Worm (Caenorhabditis elegans) whole organism, young adult: ENCODE results near the gene fat-1.

Experiments used
- B0019.2 ChIP-seq: fragments of 200-800 bp; sonication (Bioruptor generic); conservative IDR thresholded peaks from 2 replicates; pipeline ENCODE4 v1.3.6; 2022; ENCODE audit warnings: missing genetic modification reagents, missing genetic modification characterization, missing compliant biosample characterization
- F33H1.4 ChIP-seq: fragments of 200-800 bp; sonication (Bioruptor generic); IDR thresholded peaks from 2 replicates; pipeline ENCODE4 v1.3.6; 2022; ENCODE audit warnings: missing genetic modification reagents, missing genetic modification characterization, missing compliant biosample characterization
- K12H6.12 ChIP-seq: fragments of 200-800 bp; sonication (Bioruptor generic); optimal IDR thresholded peaks from 2 replicates; lab custom pipeline; 2018; ENCODE audit warnings: mild to moderate bottlenecking, missing genetic modification characterization, missing compliant biosample characterization
- T26A5.8 ChIP-seq: sonication (generic microtip); optimal IDR thresholded peaks from 2 replicates; lab custom pipeline; 2016; ENCODE audit warnings: missing genetic modification characterization, missing compliant biosample characterization
- Y79H2A.3 ChIP-seq: fragments of 200-800 bp; sonication (Bioruptor generic); conservative IDR thresholded peaks from 2 replicates; pipeline ENCODE4 v1.3.6; 2022; ENCODE audit warnings: missing genetic modification reagents, missing genetic modification characterization, missing compliant biosample characterization
- ZK185.1 ChIP-seq: sonication (generic microtip); optimal IDR thresholded peaks from 2 replicates; lab custom pipeline; 2016; ENCODE audit warnings: mild to moderate bottlenecking, missing genetic modification characterization, missing compliant biosample characterization; ENCODE audit not compliant: poor library complexity, severe bottlenecking
- aptf-2 ChIP-seq: fragments of 200-800 bp; sonication (Bioruptor generic); conservative IDR thresholded peaks from 2 replicates; pipeline ENCODE4 v1.3.6; 2022; ENCODE audit warnings: missing genetic modification reagents, missing genetic modification characterization, missing compliant biosample characterization
- aptf-3 ChIP-seq: fragments of 200-800 bp; sonication (Bioruptor generic); IDR thresholded peaks from 2 replicates; pipeline ENCODE4 v1.3.6; 2022; ENCODE audit warnings: missing genetic modification characterization, missing compliant biosample characterization
- atf-7 ChIP-seq: sonication (generic microtip); optimal IDR thresholded peaks from 2 replicates; lab custom pipeline; 2017; ENCODE audit warnings: mild to moderate bottlenecking, missing genetic modification characterization, missing compliant biosample characterization
- athp-1 ChIP-seq: sonication (generic microtip); optimal IDR thresholded peaks from 2 replicates; lab custom pipeline; 2017; ENCODE audit warnings: mild to moderate bottlenecking, missing genetic modification characterization, missing compliant biosample characterization
- attf-3 ChIP-seq: fragments of 200-800 bp; sonication (Bioruptor generic); conservative IDR thresholded peaks from 2 replicates; pipeline ENCODE4 v1.3.6; 2022; ENCODE audit warnings: missing genetic modification reagents, missing genetic modification characterization, missing compliant biosample characterization
- attf-6 ChIP-seq: fragments of 200-800 bp; sonication (Bioruptor generic); IDR thresholded peaks from 2 replicates; pipeline ENCODE4 v1.3.6; 2022; ENCODE audit warnings: missing genetic modification reagents, missing genetic modification characterization, missing compliant biosample characterization
- ceh-40 ChIP-seq: fragments of 200-800 bp; sonication (Bioruptor generic); IDR thresholded peaks from 2 replicates; pipeline ENCODE4 v1.3.6; 2022; ENCODE audit warnings: missing genetic modification characterization, missing compliant biosample characterization
- ceh-58 ChIP-seq: fragments of 200-800 bp; sonication (Bioruptor generic); IDR thresholded peaks from 2 replicates; pipeline ENCODE4 v1.3.6; 2022; ENCODE audit warnings: missing genetic modification characterization, missing compliant biosample characterization
- ceh-79 ChIP-seq: sonication (generic microtip); optimal IDR thresholded peaks from 2 replicates; lab custom pipeline; 2017; ENCODE audit warnings: mild to moderate bottlenecking, missing genetic modification characterization, missing compliant biosample characterization
- chd-7 ChIP-seq: sonication (generic microtip); optimal IDR thresholded peaks from 2 replicates; lab custom pipeline; 2016; ENCODE audit warnings: mild to moderate bottlenecking, missing genetic modification characterization, moderate library complexity, missing compliant biosample characterization
- die-1 ChIP-seq: sonication (generic microtip); optimal IDR thresholded peaks from 2 replicates; lab custom pipeline; 2016; ENCODE audit warnings: missing genotype, mild to moderate bottlenecking, missing genetic modification characterization, missing compliant biosample characterization
- dpff-1 ChIP-seq: sonication (generic microtip); optimal IDR thresholded peaks from 2 replicates; lab custom pipeline; 2017; ENCODE audit warnings: mild to moderate bottlenecking, missing genetic modification characterization, missing compliant biosample characterization
- dpl-1 ChIP-seq: fragments of 150-350 bp; optimal IDR thresholded peaks from 2 replicates; lab custom pipeline; 2014; ENCODE audit warnings: missing biosample characterization, missing genetic modification reagents, missing genetic modification characterization
- egl-44 ChIP-seq: fragments of 200-800 bp; sonication (Bioruptor generic); IDR thresholded peaks from 2 replicates; pipeline ENCODE4 v1.3.6; 2022; ENCODE audit warnings: missing genetic modification reagents, missing genetic modification characterization, missing compliant biosample characterization
- egrh-3 ChIP-seq: fragments of 200-800 bp; sonication (Bioruptor generic); IDR thresholded peaks from 2 replicates; pipeline ENCODE4 v1.3.6; 2022; ENCODE audit warnings: missing genetic modification reagents, missing genetic modification characterization, missing compliant biosample characterization
- ekl-4 ChIP-seq: fragments of 200-800 bp; sonication (Bioruptor generic); IDR thresholded peaks from 2 replicates; pipeline ENCODE4 v1.3.6; 2022; ENCODE audit warnings: missing genetic modification reagents, missing genetic modification characterization, missing compliant biosample characterization
- ets-4 ChIP-seq: fragments of 200-800 bp; sonication (Bioruptor generic); optimal IDR thresholded peaks from 2 replicates; lab custom pipeline; 2018; ENCODE audit warnings: mild to moderate bottlenecking, missing genetic modification characterization, missing compliant biosample characterization
- gei-17 ChIP-seq: fragments of 200-800 bp; sonication (Bioruptor generic); optimal IDR thresholded peaks from 2 replicates; lab custom pipeline; 2018; ENCODE audit warnings: mild to moderate bottlenecking, missing genetic modification characterization, missing compliant biosample characterization
- hsf-1 ChIP-seq: fragments of 200-800 bp; sonication (Bioruptor generic); IDR thresholded peaks from 2 replicates; pipeline ENCODE4 v1.3.6; 2022; ENCODE audit warnings: missing genetic modification reagents, missing genetic modification characterization, missing compliant biosample characterization
- lin-40 ChIP-seq: sonication (generic microtip); optimal IDR thresholded peaks from 2 replicates; lab custom pipeline; 2016; ENCODE audit warnings: missing genetic modification characterization, mild to moderate bottlenecking, missing compliant biosample characterization, missing genotype, missing genetic modification reagents
- lsl-1 ChIP-seq: fragments of 200-800 bp; sonication (Bioruptor generic); optimal IDR thresholded peaks from 2 replicates; lab custom pipeline; 2018; ENCODE audit warnings: mild to moderate bottlenecking, missing genetic modification characterization, moderate library complexity, missing compliant biosample characterization
- lsy-27 ChIP-seq: sonication (generic microtip); optimal IDR thresholded peaks from 2 replicates; lab custom pipeline; 2017; ENCODE audit warnings: missing genetic modification characterization, mild to moderate bottlenecking, missing compliant biosample characterization, antibody characterized with exemption, missing genotype, borderline replicate concordance; ENCODE audit not compliant: insufficient read depth
- madf-6 ChIP-seq: fragments of 200-800 bp; sonication (Bioruptor generic); IDR thresholded peaks from 2 replicates; pipeline ENCODE4 v1.3.6; 2022; ENCODE audit warnings: missing genetic modification reagents, missing genetic modification characterization, missing compliant biosample characterization
- mcd-1 ChIP-seq: fragments of 200-800 bp; sonication (Bioruptor generic); IDR thresholded peaks from 2 replicates; pipeline ENCODE4 v1.3.6; 2022; ENCODE audit warnings: missing genetic modification reagents, missing genetic modification characterization, missing compliant biosample characterization
- mel-28 ChIP-seq: sonication (generic microtip); optimal IDR thresholded peaks from 2 replicates; lab custom pipeline; 2016; ENCODE audit warnings: borderline replicate concordance, mild to moderate bottlenecking, missing genetic modification characterization, missing compliant biosample characterization
- mxl-1 ChIP-seq: sonication (generic microtip); optimal IDR thresholded peaks from 2 replicates; lab custom pipeline; 2016; ENCODE audit warnings: missing genetic modification characterization, missing compliant biosample characterization
- nfya-1 ChIP-seq: sonication (generic microtip); optimal IDR thresholded peaks from 2 replicates; lab custom pipeline; 2017; ENCODE audit warnings: antibody characterized with exemption, missing compliant biosample characterization, missing genetic modification characterization, borderline replicate concordance; ENCODE audit not compliant: insufficient read depth
- nfya-2 ChIP-seq: fragments of 200-800 bp; sonication (Bioruptor generic); IDR thresholded peaks from 2 replicates; pipeline ENCODE4 v1.3.6; 2022; ENCODE audit warnings: missing genetic modification reagents, missing genetic modification characterization, missing compliant biosample characterization
- nhr-179 ChIP-seq: sonication (generic microtip); optimal IDR thresholded peaks from 2 replicates; lab custom pipeline; 2016; ENCODE audit warnings: mild to moderate bottlenecking, missing genetic modification characterization, missing compliant biosample characterization
- nhr-27 ChIP-seq: fragments of 200-800 bp; sonication (Bioruptor generic); optimal IDR thresholded peaks from 2 replicates; lab custom pipeline; 2018; ENCODE audit warnings: mild to moderate bottlenecking, missing genetic modification characterization, moderate library complexity, missing compliant biosample characterization
- rec-8 ChIP-seq, 2 experiments: sonication (generic microtip); optimal IDR thresholded peaks; 2 replicates each; lab custom pipeline; 2016; ENCODE audit warnings: mild to moderate bottlenecking in 2 of 2, missing genetic modification characterization in 2 of 2, missing genetic modification reagents in 2 of 2, missing genotype in 2 of 2, missing biosample characterization in 1 of 2, missing compliant biosample characterization in 1 of 2, moderate library complexity in 1 of 2
- rpc-1 ChIP-seq, 2 experiments: fragments of 150-350 bp in 1 of 2; sonication (generic microtip) in 1 of 2; optimal IDR thresholded peaks; 2 replicates each; lab custom pipeline; 2014 to 2018; ENCODE audit warnings: missing biosample characterization in 1 of 2, missing genetic modification characterization in 1 of 2, missing genetic modification reagents in 1 of 2, missing genotype in 1 of 2
- sea-2 ChIP-seq: fragments of 200-800 bp; sonication (Bioruptor generic); IDR thresholded peaks from 2 replicates; pipeline ENCODE4 v1.3.6; 2022; ENCODE audit warnings: missing genetic modification characterization, missing compliant biosample characterization
- snpc-1.1 ChIP-seq: sonication (generic microtip); optimal IDR thresholded peaks from 2 replicates; lab custom pipeline; 2017; ENCODE audit warnings: missing genetic modification characterization, mild to moderate bottlenecking, missing compliant biosample characterization, antibody characterized with exemption, moderate library complexity, missing genotype, missing genetic modification reagents; ENCODE audit not compliant: insufficient read depth
- snpc-3.4 ChIP-seq: sonication (generic microtip); optimal IDR thresholded peaks from 2 replicates; lab custom pipeline; 2017; ENCODE audit warnings: missing genetic modification characterization, mild to moderate bottlenecking, missing compliant biosample characterization, antibody characterized with exemption, moderate library complexity, missing genotype, missing genetic modification reagents
- tbp1 ChIP-seq: fragments of 200-800 bp; sonication (Bioruptor generic); optimal IDR thresholded peaks from 2 replicates; lab custom pipeline; 2018; ENCODE audit warnings: mild to moderate bottlenecking, missing genetic modification characterization, missing compliant biosample characterization
- tbx-9 ChIP-seq: sonication (generic microtip); optimal IDR thresholded peaks from 2 replicates; lab custom pipeline; 2016; ENCODE audit warnings: borderline replicate concordance, missing genetic modification characterization, inconsistent platforms, missing compliant biosample characterization
- unc-62 ChIP-seq: fragments of 150-350 bp; optimal IDR thresholded peaks from 2 replicates; lab custom pipeline; 2014; ENCODE audit warnings: missing biosample characterization, missing genetic modification reagents, missing genetic modification characterization
- zfh-2 ChIP-seq: fragments of 200-800 bp; sonication (Bioruptor generic); conservative IDR thresholded peaks from 2 replicates; pipeline ENCODE4 v1.3.6; 2022; ENCODE audit warnings: missing genetic modification reagents, missing genetic modification characterization, missing compliant biosample characterization
- ztf-26 ChIP-seq: sonication (generic microtip); optimal IDR thresholded peaks from 2 replicates; lab custom pipeline; 2017; ENCODE audit warnings: missing genetic modification characterization, missing compliant biosample characterization
- ztf-3 ChIP-seq: fragments of 200-800 bp; sonication (Bioruptor generic); optimal IDR thresholded peaks from 2 replicates; lab custom pipeline; 2018; ENCODE audit warnings: mild to moderate bottlenecking, missing genetic modification characterization, missing compliant biosample characterization

The fat-1 gene

ce11 chrIV:13311331-13312034, 4.0 kb upstream of the fat-1 start (continued):
- no peak for TF ChIP-seq chd-7 (tag; lab: Kevin White, UChicago)
- peak; percentile 100 for TF ChIP-seq madf-6 (GFP tag; lab: Robert Waterston, UW)
- peak; percentile 52; the same call in 1 of the 2 replicates for TF ChIP-seq hsf-1 (GFP tag; lab: Robert Waterston, UW)
- no peak for TF ChIP-seq dpff-1
- TF ChIP-seq nfya-1, result no peak
- TF ChIP-seq unc-62 (GFP tag; lab: Kevin White, UChicago), result no peak
- TF ChIP-seq mel-28, result no peak
- TF ChIP-seq mxl-1 (tag; lab: Kevin White, UChicago), result no peak
- TF ChIP-seq ztf-3 (GFP tag; lab: Kevin White, UChicago), result no peak
- no peak for TF ChIP-seq attf-3 (GFP tag; lab: Robert Waterston, UW)
- TF ChIP-seq aptf-2 (GFP tag; lab: Robert Waterston, UW), result no peak
- no peak for TF ChIP-seq K12H6.12
- no peak for TF ChIP-seq ceh-58 (GFP tag; lab: Robert Waterston, UW)
- no peak for TF ChIP-seq lsy-27 (tag; lab: Kevin White, UChicago)
- no peak for TF ChIP-seq tbx-9 (tag; lab: Kevin White, UChicago)
- no peak for TF ChIP-seq T26A5.8 (tag; lab: Kevin White, UChicago)
- no peak for TF ChIP-seq egrh-3 (GFP tag; lab: Robert Waterston, UW)
- no peak for TF ChIP-seq sea-2 (GFP tag; lab: Robert Waterston, UW)
- peak; percentile 96 for TF ChIP-seq F33H1.4 (GFP tag; lab: Robert Waterston, UW)
- no peak for TF ChIP-seq snpc-1.1 (tag; lab: Kevin White, UChicago)
- TF ChIP-seq dpl-1 (GFP tag; lab: Kevin White, UChicago), result peak; percentile 16
- no peak for TF ChIP-seq ekl-4 (GFP tag; lab: Robert Waterston, UW)
- no peak for TF ChIP-seq ztf-26 (tag; lab: Kevin White, UChicago)
- TF ChIP-seq lsl-1 (GFP tag; lab: Kevin White, UChicago), result peak; percentile 83
- TF ChIP-seq B0019.2 (GFP tag; lab: Robert Waterston, UW), result no peak
- no peak for TF ChIP-seq rec-8 (tag; optimal IDR thresholded peaks at IDR 0.05; lab: Kevin White, UChicago)
- no peak for TF ChIP-seq ceh-40 (GFP tag; lab: Robert Waterston, UW)
- no peak for TF ChIP-seq atf-7
- no peak for TF ChIP-seq lin-40 (tag; lab: Kevin White, UChicago)
- TF ChIP-seq zfh-2 (GFP tag; lab: Robert Waterston, UW), result no peak
- TF ChIP-seq ceh-79 (tag; lab: Kevin White, UChicago), result no peak
- TF ChIP-seq Y79H2A.3 (GFP tag; lab: Robert Waterston, UW), result no peak
- TF ChIP-seq snpc-3.4 (tag; lab: Kevin White, UChicago), result peak; percentile 61
- no peak for TF ChIP-seq egl-44 (GFP tag; lab: Robert Waterston, UW)
- no peak for TF ChIP-seq nfya-2 (GFP tag; lab: Robert Waterston, UW)
- TF ChIP-seq tbp1 (GFP tag; lab: Kevin White, UChicago), result no peak
- TF ChIP-seq gei-17, result no peak
- TF ChIP-seq attf-6 (GFP tag; lab: Robert Waterston, UW), result peak; percentile 66
- no peak for TF ChIP-seq nhr-179 (tag; lab: Kevin White, UChicago)
- TF ChIP-seq die-1, result no peak
- TF ChIP-seq rpc-1 (optimal IDR thresholded peaks at IDR 0.05; lab: Kevin White, UChicago), result no peak
- TF ChIP-seq rpc-1 (tag; optimal IDR thresholded peaks at IDR 0.05; lab: Kevin White, UChicago), result no peak
- TF ChIP-seq aptf-3, result no peak
- 0 out of 2 replicates have a peak, but pooled peaks have one; percentile 31 for TF ChIP-seq mcd-1 (GFP tag; lab: Robert Waterston, UW)
- no peak for TF ChIP-seq ets-4 (GFP tag; lab: Kevin White, UChicago)
- no peak for TF ChIP-seq nhr-27
- TF ChIP-seq ZK185.1 (tag; lab: Kevin White, UChicago), result no peak
- TF ChIP-seq athp-1 (tag; lab: Kevin White, UChicago), result no peak
